Fruit fly (Drosophila melanogaster): ENCODE data around the gene RpS10a.

dm6 chr3R:27662857-27663256 is 10.3 kb downstream of the RpS10a start:
- no peak for TF ChIP-seq CG4282 (GFP tag; optimal IDR thresholded peaks at IDR 0.05)
- TF ChIP-seq so (GFP tag; IDR thresholded peaks at IDR 0.05) = no peak
- TF ChIP-seq Hey (tag; optimal IDR thresholded peaks at IDR 0.05) = no peak
- TF ChIP-seq exex (tag; optimal IDR thresholded peaks at IDR 0.05) = no peak
- no peak for TF ChIP-seq CG9215 (GFP tag; IDR thresholded peaks at IDR 0.05)
- no peak for TF ChIP-seq ATbp (GFP tag; optimal IDR thresholded peaks at IDR 0.05)
- no peak for TF ChIP-seq Ptx1 (GFP tag; IDR thresholded peaks at IDR 0.05)
- no peak for TF ChIP-seq Sin3A (optimal IDR thresholded peaks at IDR 0.05)
- no peak for TF ChIP-seq nerfin-1 (tag; optimal IDR thresholded peaks at IDR 0.05)
- no peak for TF ChIP-seq Nf-YA (GFP tag; IDR thresholded peaks at IDR 0.05)
